Worm (Caenorhabditis elegans): ENCODE measurements around the gene B0563.7.

Gene B0563.7

DNA sequence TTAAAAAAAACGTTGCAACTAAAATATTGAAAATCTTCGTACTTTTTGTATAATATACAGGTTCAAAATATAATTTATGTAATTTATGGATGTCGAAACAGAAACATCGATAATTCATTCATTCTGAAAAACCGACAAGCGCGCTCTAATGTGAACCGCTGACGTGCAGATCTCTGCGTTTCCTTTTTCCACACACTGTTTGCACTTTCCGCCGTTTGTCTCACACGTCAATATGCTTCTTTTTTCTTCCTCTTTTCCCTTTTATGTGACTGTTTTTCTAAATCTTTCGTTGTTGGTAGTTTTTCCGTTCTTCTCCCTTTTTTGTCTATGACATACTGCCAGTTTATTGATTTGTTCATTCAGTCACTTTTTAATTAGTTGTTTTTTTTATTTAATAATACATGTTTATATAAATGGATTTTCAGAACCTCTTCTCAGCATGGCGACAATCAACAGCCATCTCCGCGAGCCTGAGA, 3.8 kb downstream of the B0563.7 start, which contains the start of gene tmbi-4:
tmbi-4 (plus strand) TSS at position 426 of the 476 bp plus-strand sequence.
- TF ChIP-seq fos-1 (tag; optimal IDR thresholded peaks at IDR 0.05) (peak; percentile 22), nhr-77 (tag; optimal IDR thresholded peaks at IDR 0.05) (peak; percentile 26), nhr-47 (tag; optimal IDR thresholded peaks at IDR 0.05) (peak; percentile 53), fkh-10 (GFP tag; optimal IDR thresholded peaks at IDR 0.05) (no peak), nhr-85 (tag) (peak; percentile 59), dsc-1 (tag; optimal IDR thresholded peaks at IDR 0.05) (peak; percentile 20), egl-27 (tag; optimal IDR thresholded peaks at IDR 0.05) (no peak), C16A3.4 (tag; optimal IDR thresholded peaks at IDR 0.05) (peak; percentile 80), lin-35 (GFP tag; optimal IDR thresholded peaks at IDR 0.05) (peak; percentile 44 to 74), lin-15B (tag; optimal IDR thresholded peaks at IDR 0.05) (peak; percentile 30), hlh-17 (GFP tag; optimal IDR thresholded peaks at IDR 0.05; ENCODE audit: borderline replicate concordance) (no peak), egl-13 (tag; optimal IDR thresholded peaks at IDR 0.05) (peak; percentile 1), swsn-7 (tag; optimal IDR thresholded peaks at IDR 0.05) (peak; percentile 51), mdl-1 (tag; optimal IDR thresholded peaks at IDR 0.05) (peak in 1 of 2 experiments; percentile 59), ceh-82 (tag; optimal IDR thresholded peaks at IDR 0.05) (peak in 1 of 3 experiments; percentile 57), blmp-1 (tag; optimal IDR thresholded peaks at IDR 0.05) (peak; percentile 96), dpl-1 (GFP tag; optimal IDR thresholded peaks at IDR 0.05) (peak; percentile 12 to 43 (median 42)), lsy-2 (tag; optimal IDR thresholded peaks at IDR 0.05) (peak; percentile 13 to 73), efl-1 (optimal IDR thresholded peaks at IDR 0.05) (peak; percentile 30 to 61), efl-1 (GFP tag; optimal IDR thresholded peaks at IDR 0.05 in 1 of 2) (peak in 1 of 2 experiments; percentile 14), hpl-2 (GFP tag; optimal IDR thresholded peaks at IDR 0.05) (no peak), lin-13 (GFP tag; optimal IDR thresholded peaks at IDR 0.05) (peak; percentile 35), nhr-90 (tag; optimal IDR thresholded peaks at IDR 0.05; ENCODE audit: poor library complexity) (peak; percentile 2), nhr-71 (tag; optimal IDR thresholded peaks at IDR 0.05) (peak; percentile 58), tbx-2 (tag; optimal IDR thresholded peaks at IDR 0.05) (peak; percentile 53), rnt-1 (tag; optimal IDR thresholded peaks at IDR 0.05) (no peak), unc-130 (tag; optimal IDR thresholded peaks at IDR 0.05) (peak; percentile 22), Y116A8C.19 (tag; optimal IDR thresholded peaks at IDR 0.05; ENCODE audit: borderline replicate concordance) (no peak), ztf-11 (tag; optimal IDR thresholded peaks at IDR 0.05) (no peak), mep-1 (tag; optimal IDR thresholded peaks at IDR 0.05) (peak; percentile 52), nhr-11 (tag; optimal IDR thresholded peaks at IDR 0.05) (no peak), snu-23 (GFP tag; optimal IDR thresholded peaks at IDR 0.05) (peak; percentile 73), lin-14 (GFP tag; optimal IDR thresholded peaks at IDR 0.05) (peak; percentile 87), xbp-1 (tag; optimal IDR thresholded peaks at IDR 0.05) (peak; percentile 75), unc-86 (tag; optimal IDR thresholded peaks at IDR 0.05) (peak; percentile 48), elt-3 (tag; optimal IDR thresholded peaks at IDR 0.05) (peak in 1 of 6 experiments; percentile 52), nhr-20 (tag; optimal IDR thresholded peaks at IDR 0.05) (peak; percentile 64)

DNA sequence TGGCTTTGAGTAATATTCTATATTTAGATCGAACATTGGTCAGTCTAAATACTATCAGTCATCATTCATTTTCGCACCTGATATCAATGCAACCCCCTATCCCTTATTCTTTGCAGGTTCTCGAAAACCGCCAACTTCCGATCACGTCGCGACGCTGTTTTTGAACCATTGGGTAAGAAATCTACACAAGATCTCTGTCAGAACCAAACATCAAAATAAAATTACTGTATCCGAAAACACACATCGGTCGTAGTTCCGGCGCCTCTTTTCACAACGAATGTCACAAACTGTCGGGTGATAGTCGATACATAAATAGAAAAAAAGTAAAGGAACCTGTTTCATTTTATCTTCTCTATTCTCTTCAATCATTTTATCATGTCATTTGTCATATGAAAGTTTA, 7.2 kb downstream of the B0563.7 start:
- TF ChIP-seq lsy-2 (tag; optimal IDR thresholded peaks at IDR 0.05) (peak in 1 of 2 experiments; percentile 76), lin-35 (GFP tag; optimal IDR thresholded peaks at IDR 0.05) (peak in 1 of 2 experiments; percentile 65), elt-3 (tag; optimal IDR thresholded peaks at IDR 0.05) (peak in 4 of 6 experiments; percentile 60 to 93 (median 76)), nhr-85 (tag) (peak; percentile 94), elt-2 (tag; optimal IDR thresholded peaks at IDR 0.05) (no peak), nhr-20 (tag; optimal IDR thresholded peaks at IDR 0.05) (peak; percentile 77), nhr-71 (tag; optimal IDR thresholded peaks at IDR 0.05) (peak; percentile 73), mdl-1 (tag; optimal IDR thresholded peaks at IDR 0.05) (peak in 1 of 2 experiments; percentile 36), tbx-2 (tag; optimal IDR thresholded peaks at IDR 0.05) (peak; percentile 89), zag-1 (tag; optimal IDR thresholded peaks at IDR 0.05) (no peak), nhr-90 (tag; optimal IDR thresholded peaks at IDR 0.05; ENCODE audit: poor library complexity) (peak; percentile 62), snu-23 (GFP tag; optimal IDR thresholded peaks at IDR 0.05) (peak; percentile 55), ztf-4 (tag; optimal IDR thresholded peaks at IDR 0.05) (no peak), snpc-4 (tag; optimal IDR thresholded peaks at IDR 0.05) (no peak), blmp-1 (tag; optimal IDR thresholded peaks at IDR 0.05) (peak; percentile 80), grh-1 (GFP tag; IDR thresholded peaks at IDR 0.05) (peak; percentile 59), nhr-47 (tag; optimal IDR thresholded peaks at IDR 0.05) (peak; percentile 11), mep-1 (tag; optimal IDR thresholded peaks at IDR 0.05) (no peak), lin-14 (GFP tag; optimal IDR thresholded peaks at IDR 0.05) (peak; percentile 74), efl-1 (optimal IDR thresholded peaks at IDR 0.05) (no peak), efl-1 (GFP tag; optimal IDR thresholded peaks at IDR 0.05 in 1 of 2) (no peak), jun-1 (tag; optimal IDR thresholded peaks at IDR 0.05) (no peak), nhr-19 (GFP tag; conservative IDR thresholded peaks at IDR 0.05) (peak; percentile 45), unc-130 (tag; optimal IDR thresholded peaks at IDR 0.05) (peak; percentile 69), dsc-1 (tag; optimal IDR thresholded peaks at IDR 0.05) (no peak), unc-62 (GFP tag; optimal IDR thresholded peaks at IDR 0.05) (no peak), C16A3.4 (tag; optimal IDR thresholded peaks at IDR 0.05) (peak; percentile 6)

All from whole organism, L1 larva.